Fruit fly (Drosophila melanogaster) whole organism, prepupa: Measurements from ENCODE around the gene CG16957.

Experiments
- Blimp-1 ChIP-seq: fragments of 200-800 bp; sonication (Bioruptor generic); optimal IDR thresholded peaks from 3 replicates; lab custom pipeline; 2017; ENCODE audit warnings: missing biosample characterization, missing genetic modification characterization, mild to moderate bottlenecking, moderate library complexity, missing genetic modification reagents
- CG10631 ChIP-seq: fragments of 200-800 bp; sonication (Bioruptor generic); optimal IDR thresholded peaks from 2 replicates; lab custom pipeline; 2016; ENCODE audit warnings: missing biosample characterization, missing genetic modification characterization
- CG11294 ChIP-seq: fragments of 200-800 bp; sonication (Bioruptor generic); IDR thresholded peaks from 2 replicates; pipeline ENCODE4 v1.3.6; 2022; ENCODE audit warnings: missing biosample characterization, missing genetic modification characterization
- CG11762 ChIP-seq: fragments of 200-800 bp; sonication (Bioruptor generic); optimal IDR thresholded peaks from 3 replicates; lab custom pipeline; 2016; ENCODE audit warnings: missing biosample characterization, missing genetic modification characterization; ENCODE audit not compliant: insufficient read depth
- CG11902 ChIP-seq: fragments of 200-800 bp; sonication (Bioruptor generic); optimal IDR thresholded peaks from 3 replicates; lab custom pipeline; 2016; ENCODE audit warnings: missing biosample characterization, missing genetic modification characterization
- CG15336 ChIP-seq: fragments of 200-800 bp; sonication (Bioruptor generic); IDR thresholded peaks from 2 replicates; pipeline ENCODE4 v1.3.6; 2022; ENCODE audit warnings: missing biosample characterization, missing genetic modification characterization
- CG1621 ChIP-seq: fragments of 200-800 bp; sonication (Bioruptor generic); optimal IDR thresholded peaks from 3 replicates; lab custom pipeline; 2018; ENCODE audit warnings: missing biosample characterization, mild to moderate bottlenecking, missing genetic modification characterization
- CG16779 ChIP-seq: fragments of 200-800 bp; sonication (Bioruptor generic); optimal IDR thresholded peaks from 3 replicates; lab custom pipeline; 2017; ENCODE audit warnings: missing biosample characterization, mild to moderate bottlenecking, missing genetic modification characterization
- CG3032 ChIP-seq: fragments of 200-800 bp; optimal IDR thresholded peaks from 2 replicates; lab custom pipeline; 2019; ENCODE audit warnings: missing biosample characterization, mild to moderate bottlenecking, missing genetic modification characterization, moderate library complexity
- CG31627 ChIP-seq: fragments of 200-800 bp; sonication (Bioruptor generic); optimal IDR thresholded peaks from 3 replicates; lab custom pipeline; 2016; ENCODE audit warnings: missing biosample characterization, missing genetic modification characterization
- CG32006 ChIP-seq: fragments of 200-800 bp; sonication (Bioruptor generic); optimal IDR thresholded peaks from 3 replicates; lab custom pipeline; 2017; ENCODE audit warnings: missing biosample characterization, mild to moderate bottlenecking, missing genetic modification characterization
- CG34406 ChIP-seq: fragments of 200-800 bp; sonication (Bioruptor generic); optimal IDR thresholded peaks from 3 replicates; lab custom pipeline; 2016; ENCODE audit warnings: missing biosample characterization, missing genetic modification characterization
- CG3919 ChIP-seq: fragments of 200-800 bp; sonication (Bioruptor generic); optimal IDR thresholded peaks from 3 replicates; lab custom pipeline; 2016; ENCODE audit warnings: missing biosample characterization, missing genetic modification characterization
- CG6276 ChIP-seq: fragments of 200-800 bp; sonication (Bioruptor generic); optimal IDR thresholded peaks from 2 replicates; lab custom pipeline; 2017; ENCODE audit warnings: missing biosample characterization, mild to moderate bottlenecking, missing genetic modification characterization
- CG6854 ChIP-seq: fragments of 200-800 bp; sonication (Bioruptor generic); optimal IDR thresholded peaks from 2 replicates; lab custom pipeline; 2017; ENCODE audit warnings: missing biosample characterization, mild to moderate bottlenecking, missing genetic modification characterization
- CG7368 ChIP-seq: fragments of 200-800 bp; sonication (Bioruptor generic); optimal IDR thresholded peaks from 3 replicates; lab custom pipeline; 2016; ENCODE audit warnings: missing biosample characterization, missing genetic modification characterization
- CG8119 ChIP-seq: fragments of 200-800 bp; sonication (Bioruptor generic); IDR thresholded peaks from 3 replicates; pipeline ENCODE4 v1.3.6; 2022; ENCODE audit warnings: missing biosample characterization, missing genetic modification characterization
- CG8319 ChIP-seq: fragments of 200-800 bp; sonication (Bioruptor generic); optimal IDR thresholded peaks from 3 replicates; lab custom pipeline; 2016; ENCODE audit warnings: missing biosample characterization, missing genetic modification characterization
- CG9139 ChIP-seq: fragments of 200-800 bp; sonication (Bioruptor generic); optimal IDR thresholded peaks from 3 replicates; lab custom pipeline; 2017; ENCODE audit warnings: missing biosample characterization, mild to moderate bottlenecking, missing genetic modification characterization
- Eip75B ChIP-seq: fragments of 200-800 bp; sonication (Bioruptor generic); optimal IDR thresholded peaks from 3 replicates; lab custom pipeline; 2016; ENCODE audit warnings: missing biosample characterization, missing genetic modification characterization
- Eip78C ChIP-seq: fragments of 200-800 bp; sonication (Bioruptor generic); peaks from one replicate; lab custom pipeline; 2016; ENCODE audit warnings: missing biosample characterization, missing genetic modification characterization
- Eip93F ChIP-seq: fragments of 200-800 bp; sonication (Bioruptor generic); optimal IDR thresholded peaks from 2 replicates; lab custom pipeline; 2016; ENCODE audit warnings: missing biosample characterization, mild to moderate bottlenecking, missing genetic modification characterization
- Hr38 ChIP-seq: sonication (Bioruptor generic); optimal IDR thresholded peaks from 2 replicates; lab custom pipeline; 2016; ENCODE audit warnings: missing biosample characterization, missing genetic modification characterization
- Hr4 ChIP-seq: fragments of 200-800 bp; sonication (Bioruptor generic); optimal IDR thresholded peaks from 3 replicates; lab custom pipeline; 2016; ENCODE audit warnings: missing biosample characterization, missing genetic modification characterization
- Lpt ChIP-seq: fragments of 200-800 bp; sonication (Bioruptor generic); optimal IDR thresholded peaks from 3 replicates; lab custom pipeline; 2016; ENCODE audit warnings: missing biosample characterization, missing genetic modification characterization
- Met ChIP-seq: fragments of 200-800 bp; sonication (Bioruptor generic); optimal IDR thresholded peaks from 3 replicates; lab custom pipeline; 2016; ENCODE audit warnings: missing biosample characterization, missing genetic modification characterization
- OdsH ChIP-seq: fragments of 200-800 bp; sonication (Bioruptor generic); optimal IDR thresholded peaks from 3 replicates; lab custom pipeline; 2016; ENCODE audit warnings: missing biosample characterization, missing genetic modification characterization
- Smox ChIP-seq: fragments of 200-800 bp; sonication (Bioruptor generic); optimal IDR thresholded peaks from 3 replicates; lab custom pipeline; 2016; ENCODE audit warnings: missing biosample characterization, missing genetic modification characterization
- Sox102F ChIP-seq: fragments of 200-800 bp; sonication (Bioruptor generic); optimal IDR thresholded peaks from 2 replicates; lab custom pipeline; 2016; ENCODE audit warnings: missing biosample characterization, mild to moderate bottlenecking, missing genetic modification characterization
- Sox14 ChIP-seq: fragments of 200-800 bp; sonication (Bioruptor generic); optimal IDR thresholded peaks from 3 replicates; lab custom pipeline; 2016; ENCODE audit warnings: missing biosample characterization, missing genetic modification characterization
- Sox15 ChIP-seq: fragments of 200-800 bp; sonication (Bioruptor generic); optimal IDR thresholded peaks from 3 replicates; lab custom pipeline; 2016; ENCODE audit warnings: missing biosample characterization, missing genetic modification characterization
- achi ChIP-seq: fragments of 200-800 bp; sonication (Bioruptor generic); optimal IDR thresholded peaks from 3 replicates; lab custom pipeline; 2016; ENCODE audit warnings: missing biosample characterization, missing genetic modification characterization
- acj6 ChIP-seq: fragments of 200-800 bp; sonication (Bioruptor generic); optimal IDR thresholded peaks from 3 replicates; lab custom pipeline; 2016; ENCODE audit warnings: missing biosample characterization, missing genetic modification characterization
- dac ChIP-seq: fragments of 200-800 bp; sonication (Bioruptor generic); optimal IDR thresholded peaks from 2 replicates; lab custom pipeline; 2017; ENCODE audit warnings: missing biosample characterization, mild to moderate bottlenecking, missing genetic modification characterization
- dsx ChIP-seq: fragments of 200-800 bp; optimal IDR thresholded peaks from 3 replicates; lab custom pipeline; 2019; ENCODE audit warnings: missing biosample characterization, mild to moderate bottlenecking, missing genetic modification characterization, moderate library complexity; ENCODE audit not compliant: poor library complexity, severe bottlenecking
- eg ChIP-seq: fragments of 200-800 bp; sonication (Bioruptor generic); IDR thresholded peaks from 3 replicates; pipeline ENCODE4 v1.3.6; 2022; ENCODE audit warnings: missing biosample characterization, missing genetic modification characterization
- esn ChIP-seq: fragments of 200-800 bp; sonication (Bioruptor generic); optimal IDR thresholded peaks from 2 replicates; lab custom pipeline; 2016; ENCODE audit warnings: missing biosample characterization, mild to moderate bottlenecking, missing genetic modification characterization, moderate library complexity
- fd59A ChIP-seq: fragments of 200-800 bp; sonication (Bioruptor generic); optimal IDR thresholded peaks from 2 replicates; lab custom pipeline; 2017; ENCODE audit warnings: missing biosample characterization, mild to moderate bottlenecking, missing genetic modification characterization, missing genetic modification reagents
- fd85E ChIP-seq: fragments of 200-800 bp; sonication (Bioruptor generic); optimal IDR thresholded peaks from 3 replicates; lab custom pipeline; 2016; ENCODE audit warnings: missing biosample characterization, missing genetic modification characterization
- lz ChIP-seq: fragments of 200-800 bp; sonication (Bioruptor generic); optimal IDR thresholded peaks from 3 replicates; lab custom pipeline; 2016; ENCODE audit warnings: missing biosample characterization, missing genetic modification characterization
- net ChIP-seq: fragments of 200-800 bp; sonication (Bioruptor generic); optimal IDR thresholded peaks from 3 replicates; lab custom pipeline; 2016; ENCODE audit warnings: missing biosample characterization, missing genetic modification characterization
- pdm3 ChIP-seq: fragments of 200-800 bp; sonication (Bioruptor generic); optimal IDR thresholded peaks from 3 replicates; lab custom pipeline; 2016; ENCODE audit warnings: missing biosample characterization, missing genetic modification characterization
- salr ChIP-seq, 2 experiments: fragments of 200-800 bp; sonication (Bioruptor generic); optimal IDR thresholded peaks; 3 replicates each; lab custom pipeline; 2016 to 2018; ENCODE audit warnings: missing biosample characterization in 2 of 2, missing genetic modification characterization in 2 of 2, mild to moderate bottlenecking in 1 of 2
- spab ChIP-seq: fragments of 200-800 bp; sonication (Bioruptor generic); optimal IDR thresholded peaks from 2 replicates; lab custom pipeline; 2017; ENCODE audit warnings: missing biosample characterization, mild to moderate bottlenecking, missing genetic modification characterization, missing genetic modification reagents
- ss ChIP-seq, 2 experiments: fragments of 200-800 bp; sonication (Bioruptor generic); optimal IDR thresholded peaks; 2 replicates in 1 of 2; 3 replicates in 1 of 2; lab custom pipeline; 2017 to 2018; ENCODE audit warnings: mild to moderate bottlenecking in 2 of 2, missing biosample characterization in 2 of 2, missing genetic modification characterization in 2 of 2, moderate library complexity in 1 of 2
- svp ChIP-seq: fragments of 200-800 bp; sonication (Bioruptor generic); peaks from one replicate; lab custom pipeline; 2016; ENCODE audit warnings: missing biosample characterization, missing genetic modification characterization
- topi ChIP-seq: fragments of 200-800 bp; sonication (Bioruptor generic); optimal IDR thresholded peaks from 3 replicates; lab custom pipeline; 2016; ENCODE audit warnings: missing biosample characterization, missing genetic modification characterization
- vri ChIP-seq: fragments of 200-800 bp; sonication (Bioruptor generic); optimal IDR thresholded peaks from 3 replicates; lab custom pipeline; 2016; ENCODE audit warnings: missing biosample characterization, mild to moderate bottlenecking, missing genetic modification characterization

CG16957 gene

DNA sequence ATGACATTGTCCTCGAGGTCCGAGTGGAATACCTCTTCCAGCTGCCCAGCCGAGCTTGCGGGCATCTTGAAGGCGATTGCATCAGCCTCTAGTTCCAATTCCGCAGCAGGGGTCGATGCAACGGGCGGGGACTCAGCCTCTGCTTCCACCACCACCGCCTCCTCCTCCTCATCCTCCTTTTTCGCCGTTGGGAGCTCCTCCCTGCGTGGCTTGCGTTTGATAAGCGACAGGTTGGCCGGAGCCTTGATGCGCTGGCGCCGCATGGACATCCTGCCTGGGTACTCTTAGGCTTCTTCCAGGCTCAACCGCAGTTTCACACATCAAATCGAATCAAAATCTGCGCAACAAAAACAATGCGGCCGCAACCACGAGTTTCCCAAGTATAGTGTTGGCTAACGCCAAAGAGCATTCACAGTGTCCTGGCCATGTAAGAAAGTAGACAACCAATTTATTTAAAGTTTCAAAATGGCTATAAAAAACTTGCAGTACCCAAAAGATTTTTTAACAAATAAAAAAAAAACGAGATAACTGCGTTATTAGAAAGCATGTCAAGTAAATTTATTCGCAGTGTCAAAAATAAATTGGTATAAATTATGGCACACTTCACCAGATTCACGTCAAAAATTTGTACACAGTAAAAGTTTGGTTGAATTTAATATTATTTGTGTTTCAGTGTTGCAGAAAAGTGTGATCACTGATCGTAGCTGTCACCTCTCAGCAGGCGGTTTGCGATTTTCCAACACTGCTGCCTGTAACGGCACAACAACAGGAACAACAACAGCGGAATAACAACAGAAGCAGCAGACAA is 22.3 kb downstream of the CG16957 start, which contains the start of the genes Bdp1 and CG6565 (continued):
- TF ChIP-seq CG8119 (GFP tag; lab: Robert Waterston, UW) (peak; percentile 91), OdsH (GFP tag; lab: Kevin White, UChicago) (peak; percentile 99), Sox14 (GFP tag; lab: Kevin White, UChicago) (peak; percentile 98), Sox102F (GFP tag; lab: Kevin White, UChicago) (peak; percentile 97), vri (GFP tag; lab: Kevin White, UChicago) (peak; percentile 92), CG9139 (GFP tag; lab: Kevin White, UChicago) (no peak), lz (peak; percentile 99), Met (GFP tag; lab: Kevin White, UChicago) (peak; percentile 97), Eip93F (GFP tag; lab: Kevin White, UChicago) (peak; percentile 62), Sox15 (GFP tag; lab: Kevin White, UChicago) (peak; percentile 99), CG8319 (GFP tag; lab: Kevin White, UChicago) (peak; percentile 97), CG10631 (peak; percentile 99), svp (GFP tag; lab: Kevin White, UChicago) (no peak), CG6276 (GFP tag; lab: Kevin White, UChicago) (no peak), eg (peak; percentile 90), esn (GFP tag; lab: Kevin White, UChicago) (peak; percentile 99), CG1621 (tag; lab: Kevin White, UChicago) (peak; percentile 83), CG11294 (GFP tag; lab: Robert Waterston, UW) (peak; percentile 93), CG6854 (GFP tag; lab: Kevin White, UChicago) (peak; percentile 82), CG11902 (GFP tag; lab: Kevin White, UChicago) (peak; percentile 99), CG3032 (tag; lab: Kevin White, UChicago) (peak; percentile 95), Smox (GFP tag; lab: Kevin White, UChicago) (peak; percentile 97), CG34406 (peak; percentile 96), Hr4 (GFP tag; lab: Kevin White, UChicago) (peak; percentile 98), Eip75B (GFP tag; lab: Kevin White, UChicago) (peak; percentile 97), fd85E (no peak), dac (GFP tag; lab: Kevin White, UChicago) (peak; percentile 97), CG32006 (GFP tag; lab: Kevin White, UChicago) (peak; percentile 99), salr (GFP tag; optimal IDR thresholded peaks at IDR 0.05; lab: Kevin White, UChicago) (peak; percentile 88 to 98), Lpt (peak; percentile 95), Eip78C (GFP tag; lab: Kevin White, UChicago) (peak; percentile 99), acj6 (GFP tag; lab: Kevin White, UChicago) (peak; percentile 99), Hr38 (GFP tag; lab: Kevin White, UChicago) (peak; percentile 92), CG31627 (peak; percentile 99), fd59A (GFP tag; lab: Kevin White, UChicago) (peak; percentile 94), ss (GFP tag; optimal IDR thresholded peaks at IDR 0.05; lab: Kevin White, UChicago) (peak in 1 of 2 experiments; percentile 93), CG15336 (GFP tag; lab: Robert Waterston, UW) (peak; percentile 90), pdm3 (GFP tag; lab: Kevin White, UChicago) (peak; percentile 98), dsx (peak; percentile 83)

DNA sequence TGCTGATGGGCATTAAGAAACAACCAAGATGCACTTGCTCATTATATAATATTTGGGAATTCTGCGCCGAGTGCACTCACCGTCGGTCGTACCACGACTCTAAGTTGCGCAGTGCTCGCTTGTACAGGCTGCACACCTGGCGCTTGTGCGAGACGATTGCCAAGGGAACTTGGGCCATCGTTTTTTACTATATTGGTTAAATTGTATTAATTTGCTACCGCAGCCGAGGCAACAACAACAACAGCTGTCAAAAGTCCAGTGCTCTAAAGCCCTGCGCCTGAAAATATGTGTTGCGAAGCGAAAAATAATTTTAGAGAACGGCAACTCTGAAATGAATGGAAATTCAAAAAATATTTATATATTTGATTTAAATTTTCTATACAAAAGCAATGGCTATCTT is 25.2 kb downstream of the CG16957 start, which contains the start of gene ND-B22:
ND-B22 (minus strand) TSS at position 349 of the 400 bp plus-strand sequence.
- TF ChIP-seq Eip78C (GFP tag; lab: Kevin White, UChicago) (peak; percentile 79), CG11762 (GFP tag; lab: Kevin White, UChicago) (no peak), Sox102F (GFP tag; lab: Kevin White, UChicago) (peak; percentile 19), CG3919 (GFP tag; lab: Kevin White, UChicago) (peak; percentile 18), Met (GFP tag; lab: Kevin White, UChicago) (peak; percentile 54), CG6854 (GFP tag; lab: Kevin White, UChicago) (no peak), CG7368 (GFP tag; lab: Kevin White, UChicago) (no peak), lz (peak; percentile 35), Blimp-1 (GFP tag; lab: Kevin White, UChicago) (no peak), net (GFP tag; lab: Kevin White, UChicago) (no peak), spab (GFP tag; lab: Kevin White, UChicago) (no peak), CG3032 (tag; lab: Kevin White, UChicago) (peak; percentile 25), CG10631 (peak; percentile 12), topi (GFP tag; lab: Kevin White, UChicago) (peak; percentile 51), fd59A (GFP tag; lab: Kevin White, UChicago) (no peak), CG8119 (GFP tag; lab: Robert Waterston, UW) (no peak), vri (GFP tag; lab: Kevin White, UChicago) (peak; percentile 75), Sox15 (GFP tag; lab: Kevin White, UChicago) (no peak), esn (GFP tag; lab: Kevin White, UChicago) (peak; percentile 58), CG16779 (no peak), CG31627 (peak; percentile 45), dac (GFP tag; lab: Kevin White, UChicago) (no peak), achi (GFP tag; lab: Kevin White, UChicago) (peak; percentile 99)
